Worm (Caenorhabditis elegans) whole organism, L1 larva: ENCODE measurements around the gene F45E1.1.

Experiments used
- aly-2 ChIP-seq: fragments of 150-350 bp; optimal IDR thresholded peaks from 2 replicates; lab custom pipeline; 2014; ENCODE audit warnings: missing biosample characterization, missing genetic modification characterization
- ama-1 ChIP-seq: fragments of 150-350 bp; optimal IDR thresholded peaks from 2 replicates; lab custom pipeline; 2014
- blmp-1 ChIP-seq: fragments of 150-350 bp; optimal IDR thresholded peaks from 2 replicates; lab custom pipeline; 2014; ENCODE audit warnings: missing biosample characterization, missing genetic modification characterization
- ceh-8 ChIP-seq: fragments of 200-800 bp; sonication (Bioruptor generic); optimal IDR thresholded peaks from 2 replicates; lab custom pipeline; 2018; ENCODE audit warnings: mild to moderate bottlenecking, missing genetic modification characterization, moderate library complexity, missing compliant biosample characterization
- ceh-82 ChIP-seq, 3 experiments: fragments of 150-350 bp in 1 of 3; sonication (generic microtip) in 2 of 3; optimal IDR thresholded peaks; 2 replicates each; lab custom pipeline; 2014 to 2017; ENCODE audit warnings: missing biosample characterization in 3 of 3, missing genetic modification characterization in 3 of 3
- ceh-90 ChIP-seq: sonication (generic microtip); optimal IDR thresholded peaks from 2 replicates; lab custom pipeline; 2016; ENCODE audit warnings: missing genetic modification characterization, missing compliant biosample characterization
- ces-1 ChIP-seq: fragments of 150-350 bp; optimal IDR thresholded peaks from 2 replicates; lab custom pipeline; 2014; ENCODE audit warnings: missing biosample characterization, missing genetic modification reagents, missing genetic modification characterization
- dpl-1 ChIP-seq, 3 experiments: fragments of 150-350 bp in 2 of 3; sonication (generic microtip) in 1 of 3; optimal IDR thresholded peaks; 2 replicates each; lab custom pipeline; 2014 to 2017; ENCODE audit warnings: missing biosample characterization in 3 of 3, missing genetic modification characterization in 3 of 3, missing genetic modification reagents in 3 of 3
- dsc-1 ChIP-seq: sonication (generic microtip); optimal IDR thresholded peaks from 2 replicates; lab custom pipeline; 2016; ENCODE audit warnings: mild to moderate bottlenecking, missing genetic modification characterization, missing compliant biosample characterization
- efl-1 ChIP-seq, 4 experiments: fragments of 150-350 bp; optimal IDR thresholded peaks in 3 of 4; peaks in 1 of 4; 1 replicate in 1 of 4; 2 replicates in 3 of 4; lab custom pipeline; 2014; ENCODE audit warnings: missing biosample characterization in 2 of 4, missing genetic modification characterization in 2 of 4, missing genetic modification reagents in 2 of 4
- elt-2 ChIP-seq: sonication (generic microtip); optimal IDR thresholded peaks from 2 replicates; lab custom pipeline; 2016; ENCODE audit warnings: missing genetic modification characterization, mild to moderate bottlenecking, inconsistent platforms, missing compliant biosample characterization, missing genetic modification reagents
- irx-1 ChIP-seq: sonication (generic microtip); optimal IDR thresholded peaks from 2 replicates; lab custom pipeline; 2016; ENCODE audit warnings: missing genetic modification characterization, missing compliant biosample characterization
- isw-1 ChIP-seq: fragments of 200-800 bp; sonication (Bioruptor generic); IDR thresholded peaks from 2 replicates; pipeline ENCODE4 v1.3.6; 2022; ENCODE audit warnings: missing genetic modification characterization, missing compliant biosample characterization
- jun-1 ChIP-seq: fragments of 150-350 bp; optimal IDR thresholded peaks from 2 replicates; lab custom pipeline; 2014; ENCODE audit warnings: missing biosample characterization, missing genetic modification reagents, missing genetic modification characterization
- lin-14 ChIP-seq: fragments of 200-800 bp; sonication (Bioruptor generic); optimal IDR thresholded peaks from 2 replicates; lab custom pipeline; 2018; ENCODE audit warnings: mild to moderate bottlenecking, missing genetic modification characterization, moderate library complexity, missing compliant biosample characterization
- lin-15B ChIP-seq: fragments of 150-350 bp; sonication (generic microtip); optimal IDR thresholded peaks from 3 replicates; lab custom pipeline; 2014; ENCODE audit warnings: missing biosample characterization, missing genetic modification characterization
- lin-35 ChIP-seq, 2 experiments: fragments of 150-350 bp; optimal IDR thresholded peaks; 2 replicates each; lab custom pipeline; 2014; ENCODE audit warnings: missing biosample characterization in 2 of 2, missing genetic modification characterization in 2 of 2, missing genetic modification reagents in 2 of 2
- lir-3 ChIP-seq: sonication (generic microtip); optimal IDR thresholded peaks from 2 replicates; lab custom pipeline; 2016; ENCODE audit warnings: mild to moderate bottlenecking, missing genetic modification characterization, moderate library complexity, missing compliant biosample characterization; ENCODE audit not compliant: poor library complexity
- lsy-2 ChIP-seq, 2 experiments: fragments of 150-350 bp; optimal IDR thresholded peaks; 2 replicates each; lab custom pipeline; 2014; ENCODE audit warnings: missing biosample characterization in 2 of 2, missing genetic modification characterization in 2 of 2
- mab-9 ChIP-seq: fragments of 200-800 bp; sonication (Bioruptor generic); IDR thresholded peaks from 2 replicates; pipeline ENCODE4 v1.3.6; 2022; ENCODE audit warnings: missing genetic modification reagents, missing genetic modification characterization, missing compliant biosample characterization
- mdl-1 ChIP-seq, 2 experiments: fragments of 150-350 bp; optimal IDR thresholded peaks; 2 replicates each; lab custom pipeline; 2014 to 2017; ENCODE audit warnings: missing biosample characterization in 2 of 2, missing genetic modification characterization in 2 of 2, inconsistent platforms in 1 of 2
- mef-2 ChIP-seq: fragments of 150-350 bp; optimal IDR thresholded peaks from 2 replicates; lab custom pipeline; 2014; ENCODE audit warnings: missing biosample characterization, missing genetic modification characterization
- nhr-19 ChIP-seq: fragments of 200-800 bp; sonication (Bioruptor generic); conservative IDR thresholded peaks from 2 replicates; pipeline ENCODE4 v1.3.6; 2022; ENCODE audit warnings: missing genetic modification characterization, missing compliant biosample characterization
- nhr-20 ChIP-seq: sonication (generic microtip); optimal IDR thresholded peaks from 2 replicates; lab custom pipeline; 2016; ENCODE audit warnings: mild to moderate bottlenecking, missing genetic modification characterization, missing compliant biosample characterization
- nhr-237 ChIP-seq: fragments of 150-350 bp; optimal IDR thresholded peaks from 2 replicates; lab custom pipeline; 2014; ENCODE audit warnings: missing biosample characterization, missing genetic modification characterization
- nhr-47 ChIP-seq: sonication (generic microtip); optimal IDR thresholded peaks from 2 replicates; lab custom pipeline; 2016; ENCODE audit warnings: mild to moderate bottlenecking, missing genetic modification characterization, moderate library complexity, missing compliant biosample characterization
- nhr-71 ChIP-seq: sonication (generic microtip); optimal IDR thresholded peaks from 2 replicates; lab custom pipeline; 2016; ENCODE audit warnings: mild to moderate bottlenecking, missing genetic modification characterization, moderate library complexity, missing compliant biosample characterization
- nhr-77 ChIP-seq: fragments of 150-350 bp; optimal IDR thresholded peaks from 2 replicates; lab custom pipeline; 2014; ENCODE audit warnings: missing biosample characterization, missing genetic modification characterization
- nhr-84 ChIP-seq: sonication (generic microtip); optimal IDR thresholded peaks from 2 replicates; lab custom pipeline; 2017; ENCODE audit warnings: missing biosample characterization, missing genetic modification characterization
- nhr-85 ChIP-seq: sonication (generic microtip); peaks from one replicate; lab custom pipeline; 2016; ENCODE audit warnings: missing genetic modification characterization, inconsistent platforms, missing compliant biosample characterization
- nhr-90 ChIP-seq: sonication (generic microtip); optimal IDR thresholded peaks from 2 replicates; lab custom pipeline; 2016; ENCODE audit warnings: mild to moderate bottlenecking, missing genetic modification characterization, missing compliant biosample characterization; ENCODE audit not compliant: poor library complexity
- pag-3 ChIP-seq: sonication (generic microtip); optimal IDR thresholded peaks from 2 replicates; lab custom pipeline; 2017; ENCODE audit warnings: missing genetic modification characterization, mild to moderate bottlenecking, missing compliant biosample characterization, antibody characterized with exemption, borderline replicate concordance; ENCODE audit not compliant: insufficient read depth
- pqm-1 ChIP-seq: sonication (generic microtip); optimal IDR thresholded peaks from 3 replicates; lab custom pipeline; 2017; ENCODE audit warnings: missing biosample characterization, missing genetic modification characterization
- rnt-1 ChIP-seq: sonication (generic microtip); optimal IDR thresholded peaks from 2 replicates; lab custom pipeline; 2016; ENCODE audit warnings: mild to moderate bottlenecking, missing genetic modification characterization, moderate library complexity, missing compliant biosample characterization
- snu-23 ChIP-seq: sonication (generic microtip); optimal IDR thresholded peaks from 2 replicates; lab custom pipeline; 2016; ENCODE audit warnings: missing genetic modification characterization, missing compliant biosample characterization
- sox-4 ChIP-seq: sonication (generic microtip); optimal IDR thresholded peaks from 2 replicates; lab custom pipeline; 2016; ENCODE audit warnings: missing genetic modification characterization, missing compliant biosample characterization
- swsn-7 ChIP-seq: sonication (generic microtip); optimal IDR thresholded peaks from 2 replicates; lab custom pipeline; 2016; ENCODE audit warnings: missing genetic modification characterization, missing compliant biosample characterization
- tbx-2 ChIP-seq: sonication (generic microtip); optimal IDR thresholded peaks from 2 replicates; lab custom pipeline; 2016; ENCODE audit warnings: missing genetic modification characterization, missing compliant biosample characterization
- tlp-1 ChIP-seq: fragments of 150-350 bp; optimal IDR thresholded peaks from 2 replicates; lab custom pipeline; 2014; ENCODE audit warnings: missing biosample characterization, missing genetic modification characterization
- unc-62 ChIP-seq: fragments of 150-350 bp; optimal IDR thresholded peaks from 2 replicates; lab custom pipeline; 2014; ENCODE audit warnings: missing biosample characterization, missing genetic modification reagents, missing genetic modification characterization
- unc-98 ChIP-seq: fragments of 200-800 bp; sonication (Bioruptor generic); IDR thresholded peaks from 2 replicates; pipeline ENCODE4 v1.3.6; 2022; ENCODE audit warnings: missing genetic modification characterization, missing compliant biosample characterization
- xbp-1 ChIP-seq: sonication (generic microtip); optimal IDR thresholded peaks from 2 replicates; lab custom pipeline; 2016; ENCODE audit warnings: missing genetic modification characterization, missing compliant biosample characterization
- ztf-4 ChIP-seq: fragments of 150-350 bp; optimal IDR thresholded peaks from 2 replicates; lab custom pipeline; 2014; ENCODE audit warnings: missing biosample characterization, missing genetic modification characterization

Gene F45E1.1

ce11 chrX:8021609-8022008 lies 18.1 kb downstream of the F45E1.1 start (continued):
- TF ChIP-seq tbx-2 (tag; lab: Kevin White, UChicago) = peak; percentile 90
- no peak for TF ChIP-seq ces-1 (GFP tag; lab: Kevin White, UChicago)
- TF ChIP-seq nhr-84 (tag; lab: Kevin White, UChicago) = no peak

- TF ChIP-seq ama-1 (lab: Kevin White, UChicago) (no peak), nhr-77 (tag; lab: Kevin White, UChicago) (no peak), nhr-47 (tag; lab: Kevin White, UChicago) (no peak), jun-1 (peak; percentile 23), ces-1 (GFP tag; lab: Kevin White, UChicago) (no peak), ceh-90 (tag; lab: Kevin White, UChicago) (no peak), elt-2 (tag; lab: Kevin White, UChicago) (peak; percentile 80), mdl-1 (tag; optimal IDR thresholded peaks at IDR 0.05; lab: Kevin White, UChicago) (peak in 1 of 2 experiments; percentile 60), mef-2 (tag; lab: Kevin White, UChicago) (no peak), lin-35 (GFP tag; optimal IDR thresholded peaks at IDR 0.05; lab: Kevin White, UChicago) (peak in 1 of 2 experiments; percentile 60), nhr-85 (no peak), nhr-237 (tag; lab: Kevin White, UChicago) (no peak), mab-9 (no peak), sox-4 (tag; lab: Kevin White, UChicago) (no peak), aly-2 (tag; lab: Kevin White, UChicago) (no peak), pag-3 (tag; lab: Kevin White, UChicago) (no peak), ceh-8 (GFP tag; lab: Kevin White, UChicago) (no peak), lin-15B (no peak), unc-62 (GFP tag; lab: Kevin White, UChicago) (no peak), irx-1 (tag; lab: Kevin White, UChicago) (no peak), lin-14 (GFP tag; lab: Kevin White, UChicago) (no peak), isw-1 (GFP tag; lab: Robert Waterston, UW) (no peak), ceh-82 (tag; optimal IDR thresholded peaks at IDR 0.05; lab: Kevin White, UChicago) (no peak), nhr-90 (tag; lab: Kevin White, UChicago) (peak; percentile 6), efl-1 (optimal IDR thresholded peaks at IDR 0.05; lab: Kevin White, UChicago) (no peak), efl-1 (GFP tag; optimal IDR thresholded peaks at IDR 0.05 in 1 of 2; lab: Kevin White, UChicago) (no peak), xbp-1 (tag; lab: Kevin White, UChicago) (no peak), tlp-1 (tag; lab: Kevin White, UChicago) (no peak), nhr-71 (tag; lab: Kevin White, UChicago) (peak; percentile 4), swsn-7 (tag; lab: Kevin White, UChicago) (no peak), ztf-4 (no peak), pqm-1 (tag; lab: Kevin White, UChicago) (no peak), unc-98 (no peak)
Measured at ce11 chrX:8022728-8023127, 19.2 kb downstream of the F45E1.1 start.

- TF ChIP-seq elt-2 (tag; lab: Kevin White, UChicago) (peak; percentile 46), nhr-20 (peak; percentile 64), efl-1 (optimal IDR thresholded peaks at IDR 0.05; lab: Kevin White, UChicago) (no peak), efl-1 (GFP tag; optimal IDR thresholded peaks at IDR 0.05 in 1 of 2; lab: Kevin White, UChicago) (peak in 1 of 2 experiments; percentile 34), snu-23 (peak; percentile 67), pag-3 (tag; lab: Kevin White, UChicago) (peak; percentile 4), nhr-237 (tag; lab: Kevin White, UChicago) (no peak), lin-14 (GFP tag; lab: Kevin White, UChicago) (peak; percentile 64), nhr-71 (tag; lab: Kevin White, UChicago) (peak; percentile 68), lir-3 (tag; lab: Kevin White, UChicago) (no peak), lin-35 (GFP tag; optimal IDR thresholded peaks at IDR 0.05; lab: Kevin White, UChicago) (peak in 1 of 2 experiments; percentile 68), mdl-1 (tag; optimal IDR thresholded peaks at IDR 0.05; lab: Kevin White, UChicago) (peak in 1 of 2 experiments; percentile 40), nhr-77 (tag; lab: Kevin White, UChicago) (no peak), dpl-1 (GFP tag; optimal IDR thresholded peaks at IDR 0.05; lab: Kevin White, UChicago) (peak in 1 of 3 experiments; percentile 11), lin-15B (no peak), nhr-19 (GFP tag; lab: Robert Waterston, UW) (peak; percentile 44), dsc-1 (tag; lab: Kevin White, UChicago) (no peak), nhr-90 (tag; lab: Kevin White, UChicago) (peak; percentile 13), blmp-1 (tag; lab: Kevin White, UChicago) (peak; percentile 72), rnt-1 (peak; percentile 27), lsy-2 (tag; optimal IDR thresholded peaks at IDR 0.05; lab: Kevin White, UChicago) (peak; percentile 9 to 19)
- TF ChIP-seq, all 84 proteins: peak for 15
Measured at ce11 chrX:8026709-8027108, 23.2 kb downstream of the F45E1.1 start.
